Fruit fly (Drosophila melanogaster) whole organism, wandering third instar larva: ENCODE measurements around the gene CG43245.
A peak's percentile ranks its signal among the peaks of the same experiment; 100 is the strongest.

Experiments
- Abd-B ChIP-seq: fragments of >200 bp; optimal IDR thresholded peaks from 2 replicates; lab custom pipeline; 2017; ENCODE audit warnings: missing biosample characterization, missing genetic modification characterization
- CG32264 ChIP-seq: fragments of 200-800 bp; sonication (Bioruptor generic); optimal IDR thresholded peaks from 2 replicates; lab custom pipeline; 2016; ENCODE audit warnings: missing biosample characterization, missing genetic modification characterization
- CG9705 ChIP-seq: fragments of 200-800 bp; sonication (Bioruptor generic); optimal IDR thresholded peaks from 2 replicates; lab custom pipeline; 2018; ENCODE audit warnings: missing biosample characterization, mild to moderate bottlenecking, missing genetic modification characterization
- CrebA ChIP-seq: fragments of 200-800 bp; sonication (Bioruptor generic); optimal IDR thresholded peaks from 2 replicates; lab custom pipeline; 2016; ENCODE audit warnings: missing biosample characterization, mild to moderate bottlenecking, missing genetic modification characterization, borderline replicate concordance
- Dfd ChIP-seq: fragments of >200 bp; optimal IDR thresholded peaks from 2 replicates; lab custom pipeline; 2017; ENCODE audit warnings: missing biosample characterization, missing genetic modification characterization
- Dif ChIP-seq: fragments of 200-275, 200-300 bp; sonication (Bioruptor generic); optimal IDR thresholded peaks from 2 replicates; lab custom pipeline; 2018; ENCODE audit warnings: missing biosample characterization, missing genetic modification characterization; ENCODE audit not compliant: partially characterized antibody
- GATAd ChIP-seq: sonication (Bioruptor generic); optimal IDR thresholded peaks from 2 replicates; lab custom pipeline; 2016; ENCODE audit warnings: missing biosample characterization, missing genetic modification characterization
- HLH106 ChIP-seq: fragments of 200-800 bp; optimal IDR thresholded peaks from 3 replicates; lab custom pipeline; 2019; ENCODE audit warnings: missing biosample characterization, mild to moderate bottlenecking, missing genetic modification characterization, moderate library complexity
- Hnf4 ChIP-seq: fragments of 200-800 bp; sonication (Bioruptor generic); optimal IDR thresholded peaks from 2 replicates; lab custom pipeline; 2016; ENCODE audit warnings: missing biosample characterization, mild to moderate bottlenecking, missing genetic modification characterization
- Hr78 ChIP-seq: fragments of >200 bp; optimal IDR thresholded peaks from 2 replicates; lab custom pipeline; 2017; ENCODE audit warnings: missing biosample characterization, missing genetic modification characterization
- Hr83 ChIP-seq: fragments of 200-300 bp; sonication (Bioruptor generic); optimal IDR thresholded peaks from 2 replicates; lab custom pipeline; 2016; ENCODE audit warnings: missing biosample characterization, mild to moderate bottlenecking, missing genetic modification characterization, moderate library complexity; ENCODE audit not compliant: poor library complexity, severe bottlenecking
- Jra ChIP-seq: sonication (Bioruptor generic); optimal IDR thresholded peaks from 2 replicates; lab custom pipeline; 2016; ENCODE audit warnings: missing biosample characterization, missing genetic modification characterization
- Myc ChIP-seq: fragments of >200 bp; optimal IDR thresholded peaks from 2 replicates; lab custom pipeline; 2017
- N ChIP-seq: fragments of >200 bp; optimal IDR thresholded peaks from 2 replicates; lab custom pipeline; 2018; ENCODE audit warnings: missing biosample characterization, missing external identifiers, missing genetic modification characterization
- OdsH ChIP-seq: fragments of 200-800 bp; sonication (Bioruptor generic); optimal IDR thresholded peaks from 2 replicates; lab custom pipeline; 2016; ENCODE audit warnings: missing biosample characterization, mild to moderate bottlenecking, missing genetic modification characterization
- Rel ChIP-seq, 2 experiments: fragments of 200-800 bp; sonication (Bioruptor generic) in 1 of 2; optimal IDR thresholded peaks; 2 replicates in 1 of 2; 3 replicates in 1 of 2; lab custom pipeline; 2016 to 2019; ENCODE audit warnings: mild to moderate bottlenecking in 2 of 2, missing biosample characterization in 2 of 2, missing genetic modification characterization in 2 of 2, moderate library complexity in 1 of 2
- Sp1 ChIP-seq: fragments of 200-800 bp; sonication (Bioruptor generic); optimal IDR thresholded peaks from 3 replicates; lab custom pipeline; 2019; ENCODE audit warnings: missing biosample characterization, mild to moderate bottlenecking, missing genetic modification characterization, moderate library complexity
- Vsx2 ChIP-seq: fragments of 200-300, 225-300 bp; sonication (Bioruptor generic); optimal IDR thresholded peaks from 2 replicates; lab custom pipeline; 2018; ENCODE audit warnings: missing biosample characterization, missing genetic modification characterization; ENCODE audit not compliant: partially characterized antibody
- brk ChIP-seq: fragments of 200-800 bp; sonication (Bioruptor generic); optimal IDR thresholded peaks from 2 replicates; lab custom pipeline; 2016; ENCODE audit warnings: missing biosample characterization, mild to moderate bottlenecking, missing genetic modification characterization
- dl ChIP-seq, 2 experiments: fragments of 175-275, 200-275 bp in 1 of 2; fragments of 200-275 bp in 1 of 2; sonication (Bioruptor generic); optimal IDR thresholded peaks; lab custom pipeline; 2018; ENCODE audit warnings: mild to moderate bottlenecking in 2 of 2, missing biosample characterization in 2 of 2, missing genetic modification characterization in 2 of 2, moderate library complexity in 2 of 2; ENCODE audit not compliant: partially characterized antibody in 2 of 2, insufficient read depth in 1 of 2
- dmrt93B ChIP-seq: fragments of 200-800 bp; sonication (Bioruptor generic); optimal IDR thresholded peaks from 2 replicates; lab custom pipeline; 2018; ENCODE audit warnings: missing biosample characterization, mild to moderate bottlenecking, missing genetic modification characterization
- dsf ChIP-seq: sonication (Bioruptor generic); optimal IDR thresholded peaks from 2 replicates; lab custom pipeline; 2016; ENCODE audit warnings: missing biosample characterization, missing genetic modification characterization, borderline replicate concordance
- ey ChIP-seq: fragments of 200-800 bp; sonication (Bioruptor generic); optimal IDR thresholded peaks from 2 replicates; lab custom pipeline; 2016; ENCODE audit warnings: missing biosample characterization, missing genetic modification characterization
- foxo ChIP-seq, 2 experiments: fragments of 200-800 bp; sonication (Bioruptor generic); optimal IDR thresholded peaks; 2 replicates in 1 of 2; 3 replicates in 1 of 2; lab custom pipeline; 2016 to 2017; ENCODE audit warnings: missing biosample characterization in 2 of 2, missing genetic modification characterization in 2 of 2
- fru ChIP-seq: fragments of 200-800 bp; sonication (Bioruptor generic); optimal IDR thresholded peaks from 3 replicates; lab custom pipeline; 2016; ENCODE audit warnings: missing biosample characterization, mild to moderate bottlenecking, missing genetic modification characterization
- h ChIP-seq: fragments of 200-800 bp; sonication (Bioruptor generic); optimal IDR thresholded peaks from 3 replicates; lab custom pipeline; 2016; ENCODE audit warnings: missing biosample characterization, mild to moderate bottlenecking, missing genetic modification characterization
- lola ChIP-seq: fragments of >200 bp; optimal IDR thresholded peaks from 2 replicates; lab custom pipeline; 2017; ENCODE audit warnings: missing biosample characterization, missing genetic modification characterization
- pan ChIP-seq: fragments of >200 bp; optimal IDR thresholded peaks from 2 replicates; lab custom pipeline; 2017
- psq ChIP-seq: fragments of 200-800 bp; sonication (Bioruptor generic); optimal IDR thresholded peaks from 3 replicates; lab custom pipeline; 2017; ENCODE audit warnings: missing biosample characterization, mild to moderate bottlenecking, missing genetic modification characterization, moderate library complexity
- rgr ChIP-seq: fragments of 200-800 bp; sonication (Bioruptor generic); optimal IDR thresholded peaks from 3 replicates; lab custom pipeline; 2016; ENCODE audit warnings: missing biosample characterization, mild to moderate bottlenecking, missing genetic modification characterization
- sage ChIP-seq: fragments of 200-800 bp; sonication (Bioruptor generic); optimal IDR thresholded peaks from 2 replicates; lab custom pipeline; 2016; ENCODE audit warnings: missing biosample characterization, mild to moderate bottlenecking, missing genetic modification characterization
- sv ChIP-seq: fragments of 200-800 bp; sonication (Bioruptor generic); optimal IDR thresholded peaks from 3 replicates; lab custom pipeline; 2016; ENCODE audit warnings: missing biosample characterization, missing genetic modification characterization
- tai ChIP-seq: sonication (Bioruptor generic); optimal IDR thresholded peaks from 2 replicates; lab custom pipeline; 2016; ENCODE audit warnings: missing biosample characterization, missing genetic modification characterization
- usp ChIP-seq: fragments of >200 bp; optimal IDR thresholded peaks from 2 replicates; lab custom pipeline; 2017; ENCODE audit warnings: missing biosample characterization, missing genetic modification characterization
- woc ChIP-seq: sonication (Bioruptor generic); optimal IDR thresholded peaks from 2 replicates; lab custom pipeline; 2016; ENCODE audit warnings: missing biosample characterization, mild to moderate bottlenecking, missing genetic modification characterization

The CG43245 gene

DNA sequence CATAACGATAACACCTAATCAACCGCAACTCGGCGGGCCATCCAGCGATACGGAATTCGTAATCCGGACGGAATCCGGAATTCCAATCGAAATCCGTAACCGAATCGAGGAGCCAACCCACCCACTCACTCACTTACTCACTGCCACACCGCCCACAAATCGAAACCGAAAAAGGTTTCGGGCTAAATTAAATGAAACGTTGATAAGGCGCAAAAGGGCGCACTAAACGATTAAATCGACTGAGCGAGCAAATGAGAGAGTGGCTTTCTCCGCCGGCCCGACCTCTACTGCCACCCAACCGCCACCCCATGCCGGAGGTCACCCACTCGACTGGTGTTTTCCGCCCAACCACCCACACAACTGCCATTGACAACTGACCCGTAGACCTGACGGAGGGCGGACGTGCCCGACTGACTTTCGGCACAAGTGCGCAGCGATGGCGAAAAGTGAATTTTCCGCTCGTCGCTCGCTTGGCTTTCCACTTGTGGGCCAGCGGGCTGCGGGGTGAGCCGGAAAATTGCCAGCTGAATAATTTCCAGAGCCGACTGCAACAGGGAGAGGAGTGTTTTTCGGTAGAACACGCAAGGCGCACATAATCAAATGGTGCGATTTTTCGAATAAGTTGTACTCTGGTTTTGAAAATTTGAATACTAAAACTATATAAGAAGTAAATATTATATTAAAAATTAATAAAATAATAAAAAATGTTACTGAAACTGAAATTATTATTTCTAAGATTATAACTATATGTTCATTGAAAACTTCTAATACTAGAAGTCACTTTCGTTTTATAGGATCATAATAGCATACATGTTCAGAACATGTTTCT lies 45.2 kb downstream of the CG43245 start:
- TF ChIP-seq dl (GFP tag; optimal IDR thresholded peaks at IDR 0.05; lab: Kevin White, UChicago; ENCODE audit: insufficient read depth in 1 of 2, partially characterized antibody in 2 of 2) (no peak), Jra (GFP tag; lab: Kevin White, UChicago) (no peak), N (GFP tag; lab: Kevin White, UChicago) (no peak), foxo (GFP tag; optimal IDR thresholded peaks at IDR 0.05; lab: Kevin White, UChicago) (no peak)

dm6 chr3L:10817670-10818650 lies 46.2 kb downstream of the CG43245 start:
- TF ChIP-seq Dfd (GFP tag; lab: Kevin White, UChicago) (peak; percentile 59), lola (GFP tag; lab: Kevin White, UChicago) (no peak)

DNA sequence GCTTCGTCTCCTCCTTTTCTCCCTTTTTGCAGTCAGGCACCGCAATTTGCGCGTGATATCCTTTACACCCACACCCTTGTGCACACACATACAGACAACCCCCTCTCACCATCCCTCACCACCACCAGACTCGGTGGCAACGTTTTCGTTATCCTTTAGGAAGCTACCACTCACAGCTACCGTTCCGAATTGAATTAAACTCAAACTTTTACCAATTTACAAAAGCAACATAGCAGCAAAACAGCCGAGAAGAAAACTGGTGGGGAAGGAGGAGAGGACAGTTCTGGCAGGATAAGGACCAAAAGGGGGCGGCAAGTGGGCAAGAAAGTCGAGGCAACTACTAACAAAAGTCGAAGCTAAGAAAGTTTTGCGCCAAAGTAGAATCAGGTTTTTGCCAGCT lies 49.7 kb downstream of the CG43245 start:
- TF ChIP-seq Hr83 (no peak), Rel (GFP tag; optimal IDR thresholded peaks at IDR 0.05; lab: Kevin White, UChicago) (no peak), Rel (tag; optimal IDR thresholded peaks at IDR 0.05; lab: Kevin White, UChicago) (no peak), Hr78 (GFP tag; lab: Kevin White, UChicago) (no peak), Sp1 (GFP tag; lab: Kevin White, UChicago) (no peak), usp (no peak), fru (GFP tag; lab: Kevin White, UChicago) (no peak), N (GFP tag; lab: Kevin White, UChicago) (no peak), Dfd (GFP tag; lab: Kevin White, UChicago) (no peak), CG9705 (GFP tag; lab: Kevin White, UChicago) (no peak), rgr (GFP tag; lab: Kevin White, UChicago) (no peak), CrebA (GFP tag; lab: Kevin White, UChicago) (no peak)

dm6 chr3L:10822364-10823231 lies 50.9 kb downstream of the CG43245 start:
- TF ChIP-seq Dif (GFP tag; lab: Kevin White, UChicago) = no peak
- TF ChIP-seq OdsH (GFP tag; lab: Kevin White, UChicago) = peak; percentile 21
- no peak for TF ChIP-seq Hr83
- no peak for TF ChIP-seq CrebA (GFP tag; lab: Kevin White, UChicago)
- no peak for TF ChIP-seq woc (GFP tag; lab: Kevin White, UChicago)
- TF ChIP-seq psq (GFP tag; lab: Kevin White, UChicago) = peak; percentile 35
- TF ChIP-seq N (GFP tag; lab: Kevin White, UChicago) = no peak
- TF ChIP-seq Sp1 (GFP tag; lab: Kevin White, UChicago) = peak; percentile 15
- no peak for TF ChIP-seq pan (lab: Kevin White, UChicago)
- TF ChIP-seq Hnf4 (GFP tag; lab: Kevin White, UChicago) = no peak
- no peak for TF ChIP-seq CG32264 (GFP tag; lab: Kevin White, UChicago)
- TF ChIP-seq foxo (GFP tag; optimal IDR thresholded peaks at IDR 0.05; lab: Kevin White, UChicago) = peak in 1 of 2 experiments; percentile 43
- no peak for TF ChIP-seq dsf (GFP tag; lab: Kevin White, UChicago)
- no peak for TF ChIP-seq brk (GFP tag; lab: Kevin White, UChicago)
- TF ChIP-seq Hr78 (GFP tag; lab: Kevin White, UChicago) = no peak
- peak; percentile 35 for TF ChIP-seq HLH106 (tag; lab: Kevin White, UChicago)
- no peak for TF ChIP-seq tai (GFP tag; lab: Kevin White, UChicago)
- TF ChIP-seq dmrt93B (GFP tag; lab: Kevin White, UChicago) = no peak
- no peak for TF ChIP-seq Dfd (GFP tag; lab: Kevin White, UChicago)
- TF ChIP-seq rgr (GFP tag; lab: Kevin White, UChicago) = no peak
- TF ChIP-seq h = peak; percentile 39
- TF ChIP-seq sage (GFP tag; lab: Kevin White, UChicago) = no peak
- no peak for TF ChIP-seq Rel (GFP tag; optimal IDR thresholded peaks at IDR 0.05; lab: Kevin White, UChicago)
- no peak for TF ChIP-seq Rel (tag; optimal IDR thresholded peaks at IDR 0.05; lab: Kevin White, UChicago)
- no peak for TF ChIP-seq usp
- TF ChIP-seq CG9705 (GFP tag; lab: Kevin White, UChicago) = no peak
- no peak for TF ChIP-seq Jra (GFP tag; lab: Kevin White, UChicago)
- TF ChIP-seq ey (GFP tag; lab: Kevin White, UChicago) = peak; percentile 33
- TF ChIP-seq Myc (lab: Kevin White, UChicago) = no peak
- TF ChIP-seq Abd-B (GFP tag; lab: Kevin White, UChicago) = no peak
- TF ChIP-seq lola (GFP tag; lab: Kevin White, UChicago) = no peak
- no peak for TF ChIP-seq Vsx2 (GFP tag; lab: Kevin White, UChicago)
- peak; percentile 35 for TF ChIP-seq fru (GFP tag; lab: Kevin White, UChicago)
- no peak for TF ChIP-seq GATAd (GFP tag; lab: Kevin White, UChicago)
- peak; percentile 55 for TF ChIP-seq sv (GFP tag; lab: Kevin White, UChicago)
